Worm (Caenorhabditis elegans) whole organism, young adult: ENCODE data around the gene idpc-2.

Experiments
- C17E4.6 ChIP-seq: fragments of 200-800 bp; sonication (Bioruptor generic); IDR thresholded peaks from 2 replicates; pipeline ENCODE4 v1.3.6; 2022; ENCODE audit warnings: missing genetic modification reagents, missing genetic modification characterization, missing compliant biosample characterization
- F22D6.2 ChIP-seq: sonication (generic microtip); optimal IDR thresholded peaks from 2 replicates; lab custom pipeline; 2016; ENCODE audit warnings: mild to moderate bottlenecking, missing genetic modification characterization, missing compliant biosample characterization
- F37B4.10 ChIP-seq: fragments of 200-800 bp; sonication (Bioruptor generic); IDR thresholded peaks from 2 replicates; pipeline ENCODE4 v1.3.6; 2022; ENCODE audit warnings: missing genetic modification characterization, missing compliant biosample characterization
- F39B2.1 ChIP-seq: fragments of 200-800 bp; sonication (Bioruptor generic); IDR thresholded peaks from 2 replicates; pipeline ENCODE4 v1.3.6; 2022; ENCODE audit warnings: missing genetic modification reagents, missing genetic modification characterization, missing compliant biosample characterization
- F52B5.7 ChIP-seq: sonication (generic microtip); optimal IDR thresholded peaks from 2 replicates; lab custom pipeline; 2016; ENCODE audit warnings: mild to moderate bottlenecking, missing genetic modification characterization, missing compliant biosample characterization
- F55B11.4 ChIP-seq: sonication (generic microtip); optimal IDR thresholded peaks from 2 replicates; lab custom pipeline; 2016; ENCODE audit warnings: missing compliant biosample characterization, missing genetic modification characterization, borderline replicate concordance; ENCODE audit not compliant: insufficient read depth
- K12H6.12 ChIP-seq: fragments of 200-800 bp; sonication (Bioruptor generic); optimal IDR thresholded peaks from 2 replicates; lab custom pipeline; 2018; ENCODE audit warnings: mild to moderate bottlenecking, missing genetic modification characterization, missing compliant biosample characterization
- Y53F4B.3 ChIP-seq: fragments of 200-800 bp; sonication (Bioruptor generic); IDR thresholded peaks from 2 replicates; pipeline ENCODE4 v1.3.6; 2022; ENCODE audit warnings: missing genetic modification reagents, missing genetic modification characterization, missing compliant biosample characterization
- Y53G8AR.9 ChIP-seq: fragments of 200-800 bp; sonication (Bioruptor generic); conservative IDR thresholded peaks from 2 replicates; pipeline ENCODE4 v1.3.6; 2022; ENCODE audit warnings: missing genetic modification reagents, missing genetic modification characterization, missing compliant biosample characterization
- Y95B8A.8 ChIP-seq: fragments of 200-800 bp; sonication (Bioruptor generic); IDR thresholded peaks from 2 replicates; pipeline ENCODE4 v1.3.6; 2022; ENCODE audit warnings: missing genetic modification reagents, missing genetic modification characterization, missing compliant biosample characterization
- ZK185.1 ChIP-seq: sonication (generic microtip); optimal IDR thresholded peaks from 2 replicates; lab custom pipeline; 2016; ENCODE audit warnings: mild to moderate bottlenecking, missing genetic modification characterization, missing compliant biosample characterization; ENCODE audit not compliant: poor library complexity, severe bottlenecking
- akir-1 ChIP-seq: fragments of 200-800 bp; sonication (Bioruptor generic); optimal IDR thresholded peaks from 2 replicates; lab custom pipeline; 2018; ENCODE audit warnings: mild to moderate bottlenecking, missing genetic modification characterization, moderate library complexity, missing compliant biosample characterization
- ama-1 ChIP-seq, 3 experiments: fragments of 150-350 bp in 1 of 3; sonication (generic microtip) in 2 of 3; optimal IDR thresholded peaks; 2 replicates each; lab custom pipeline; 2014 to 2018; ENCODE audit warnings: missing biosample characterization in 2 of 3, missing genetic modification characterization in 2 of 3, missing genetic modification reagents in 2 of 3
- aptf-2 ChIP-seq: fragments of 200-800 bp; sonication (Bioruptor generic); conservative IDR thresholded peaks from 2 replicates; pipeline ENCODE4 v1.3.6; 2022; ENCODE audit warnings: missing genetic modification reagents, missing genetic modification characterization, missing compliant biosample characterization
- athp-1 ChIP-seq: sonication (generic microtip); optimal IDR thresholded peaks from 2 replicates; lab custom pipeline; 2017; ENCODE audit warnings: mild to moderate bottlenecking, missing genetic modification characterization, missing compliant biosample characterization
- cebp-1 ChIP-seq, 2 experiments: fragments of 200-800 bp in 1 of 2; sonication (Bioruptor generic) in 1 of 2; sonication (generic microtip) in 1 of 2; IDR thresholded peaks in 1 of 2; optimal IDR thresholded peaks in 1 of 2; 2 replicates each; pipeline versions ENCODE4 v1.3.6 to Lab custom; 2017 to 2022; ENCODE audit warnings: missing compliant biosample characterization in 2 of 2, missing genetic modification characterization in 2 of 2, mild to moderate bottlenecking in 1 of 2, missing genetic modification reagents in 1 of 2, moderate library complexity in 1 of 2
- ceh-58 ChIP-seq: fragments of 200-800 bp; sonication (Bioruptor generic); IDR thresholded peaks from 2 replicates; pipeline ENCODE4 v1.3.6; 2022; ENCODE audit warnings: missing genetic modification characterization, missing compliant biosample characterization
- ceh-79 ChIP-seq: sonication (generic microtip); optimal IDR thresholded peaks from 2 replicates; lab custom pipeline; 2017; ENCODE audit warnings: mild to moderate bottlenecking, missing genetic modification characterization, missing compliant biosample characterization
- dpff-1 ChIP-seq: sonication (generic microtip); optimal IDR thresholded peaks from 2 replicates; lab custom pipeline; 2017; ENCODE audit warnings: mild to moderate bottlenecking, missing genetic modification characterization, missing compliant biosample characterization
- egl-44 ChIP-seq: fragments of 200-800 bp; sonication (Bioruptor generic); IDR thresholded peaks from 2 replicates; pipeline ENCODE4 v1.3.6; 2022; ENCODE audit warnings: missing genetic modification reagents, missing genetic modification characterization, missing compliant biosample characterization
- ekl-4 ChIP-seq: fragments of 200-800 bp; sonication (Bioruptor generic); IDR thresholded peaks from 2 replicates; pipeline ENCODE4 v1.3.6; 2022; ENCODE audit warnings: missing genetic modification reagents, missing genetic modification characterization, missing compliant biosample characterization
- ets-4 ChIP-seq: fragments of 200-800 bp; sonication (Bioruptor generic); optimal IDR thresholded peaks from 2 replicates; lab custom pipeline; 2018; ENCODE audit warnings: mild to moderate bottlenecking, missing genetic modification characterization, missing compliant biosample characterization
- him-1 ChIP-seq: sonication (generic microtip); optimal IDR thresholded peaks from 2 replicates; lab custom pipeline; 2016; ENCODE audit warnings: missing genotype, missing genetic modification reagents, missing genetic modification characterization, missing compliant biosample characterization
- hlh-26 ChIP-seq: fragments of 200-800 bp; sonication (Bioruptor generic); conservative IDR thresholded peaks from 2 replicates; pipeline ENCODE4 v1.3.6; 2022; ENCODE audit warnings: missing genetic modification reagents, missing genetic modification characterization, missing compliant biosample characterization
- hrde-1 ChIP-seq: sonication (generic microtip); optimal IDR thresholded peaks from 2 replicates; lab custom pipeline; 2016; ENCODE audit warnings: missing genetic modification characterization, mild to moderate bottlenecking, missing compliant biosample characterization, moderate library complexity, missing genotype, missing genetic modification reagents, borderline replicate concordance
- hsf-1 ChIP-seq: fragments of 200-800 bp; sonication (Bioruptor generic); IDR thresholded peaks from 2 replicates; pipeline ENCODE4 v1.3.6; 2022; ENCODE audit warnings: missing genetic modification reagents, missing genetic modification characterization, missing compliant biosample characterization
- let-607 ChIP-seq, 2 experiments: fragments of 200-800 bp in 1 of 2; sonication (Bioruptor generic) in 1 of 2; sonication (generic microtip) in 1 of 2; optimal IDR thresholded peaks; 2 replicates each; lab custom pipeline; 2016 to 2018; ENCODE audit warnings: mild to moderate bottlenecking in 2 of 2, missing compliant biosample characterization in 2 of 2, missing genetic modification characterization in 2 of 2, moderate library complexity in 2 of 2, missing genotype in 1 of 2
- lin-40 ChIP-seq: sonication (generic microtip); optimal IDR thresholded peaks from 2 replicates; lab custom pipeline; 2016; ENCODE audit warnings: missing genetic modification characterization, mild to moderate bottlenecking, missing compliant biosample characterization, missing genotype, missing genetic modification reagents
- lin-54 ChIP-seq: fragments of 200-800 bp; sonication (Bioruptor generic); optimal IDR thresholded peaks from 2 replicates; lab custom pipeline; 2018; ENCODE audit warnings: mild to moderate bottlenecking, missing genetic modification characterization, missing compliant biosample characterization
- lir-1 ChIP-seq: fragments of 200-800 bp; sonication (Bioruptor generic); conservative IDR thresholded peaks from 2 replicates; pipeline ENCODE4 v1.3.6; 2022; ENCODE audit warnings: missing genetic modification reagents, missing genetic modification characterization, missing compliant biosample characterization
- lsy-27 ChIP-seq: sonication (generic microtip); optimal IDR thresholded peaks from 2 replicates; lab custom pipeline; 2017; ENCODE audit warnings: missing genetic modification characterization, mild to moderate bottlenecking, missing compliant biosample characterization, antibody characterized with exemption, missing genotype, borderline replicate concordance; ENCODE audit not compliant: insufficient read depth
- madf-6 ChIP-seq: fragments of 200-800 bp; sonication (Bioruptor generic); IDR thresholded peaks from 2 replicates; pipeline ENCODE4 v1.3.6; 2022; ENCODE audit warnings: missing genetic modification reagents, missing genetic modification characterization, missing compliant biosample characterization
- madf-8 ChIP-seq: fragments of 200-800 bp; sonication (Bioruptor generic); conservative IDR thresholded peaks from 2 replicates; pipeline ENCODE4 v1.3.6; 2022; ENCODE audit warnings: missing genetic modification reagents, missing genetic modification characterization, missing compliant biosample characterization
- nfyb-1 ChIP-seq: fragments of 200-800 bp; sonication (Bioruptor generic); IDR thresholded peaks from 2 replicates; pipeline ENCODE4 v1.3.6; 2022; ENCODE audit warnings: missing genetic modification reagents, missing genetic modification characterization, missing compliant biosample characterization
- nhr-120 ChIP-seq: fragments of 200-800 bp; sonication (Bioruptor generic); IDR thresholded peaks from 2 replicates; pipeline ENCODE4 v1.3.6; 2022; ENCODE audit warnings: missing genetic modification characterization, missing compliant biosample characterization
- nhr-179 ChIP-seq: sonication (generic microtip); optimal IDR thresholded peaks from 2 replicates; lab custom pipeline; 2016; ENCODE audit warnings: mild to moderate bottlenecking, missing genetic modification characterization, missing compliant biosample characterization
- nhr-27 ChIP-seq: fragments of 200-800 bp; sonication (Bioruptor generic); optimal IDR thresholded peaks from 2 replicates; lab custom pipeline; 2018; ENCODE audit warnings: mild to moderate bottlenecking, missing genetic modification characterization, moderate library complexity, missing compliant biosample characterization
- pbrm-1 ChIP-seq: fragments of 200-800 bp; sonication (Bioruptor generic); IDR thresholded peaks from 2 replicates; pipeline ENCODE4 v1.3.6; 2022; ENCODE audit warnings: missing genetic modification reagents, missing genetic modification characterization, missing compliant biosample characterization
- rpc-1 ChIP-seq, 2 experiments: fragments of 150-350 bp in 1 of 2; sonication (generic microtip) in 1 of 2; optimal IDR thresholded peaks; 2 replicates each; lab custom pipeline; 2014 to 2018; ENCODE audit warnings: missing biosample characterization in 1 of 2, missing genetic modification characterization in 1 of 2, missing genetic modification reagents in 1 of 2, missing genotype in 1 of 2
- snpc-3.4 ChIP-seq: sonication (generic microtip); optimal IDR thresholded peaks from 2 replicates; lab custom pipeline; 2017; ENCODE audit warnings: missing genetic modification characterization, mild to moderate bottlenecking, missing compliant biosample characterization, antibody characterized with exemption, moderate library complexity, missing genotype, missing genetic modification reagents
- sptf-2 ChIP-seq: fragments of 200-800 bp; sonication (Bioruptor generic); optimal IDR thresholded peaks from 2 replicates; lab custom pipeline; 2018; ENCODE audit warnings: mild to moderate bottlenecking, missing genetic modification characterization, missing compliant biosample characterization
- tbx-9 ChIP-seq: sonication (generic microtip); optimal IDR thresholded peaks from 2 replicates; lab custom pipeline; 2016; ENCODE audit warnings: borderline replicate concordance, missing genetic modification characterization, inconsistent platforms, missing compliant biosample characterization
- unc-62 ChIP-seq: fragments of 150-350 bp; optimal IDR thresholded peaks from 2 replicates; lab custom pipeline; 2014; ENCODE audit warnings: missing biosample characterization, missing genetic modification reagents, missing genetic modification characterization
- ztf-28 ChIP-seq: fragments of 200-800 bp; sonication (Bioruptor generic); IDR thresholded peaks from 2 replicates; pipeline ENCODE4 v1.3.6; 2022; ENCODE audit warnings: missing genetic modification reagents, missing genetic modification characterization, missing compliant biosample characterization
- ztf-3 ChIP-seq: fragments of 200-800 bp; sonication (Bioruptor generic); optimal IDR thresholded peaks from 2 replicates; lab custom pipeline; 2018; ENCODE audit warnings: mild to moderate bottlenecking, missing genetic modification characterization, missing compliant biosample characterization

Gene idpc-2

ce11 chrV:8606099-8606696 lies 14.9 kb downstream of the idpc-2 start, which contains the start of gene vps-60 (continued):
- TF ChIP-seq sptf-2 (no peak), Y95B8A.8 (peak; percentile 83), madf-8 (GFP tag; lab: Robert Waterston, UW) (no peak; the same call in 1 of the 2 replicates), F52B5.7 (no peak), pbrm-1 (GFP tag; lab: Robert Waterston, UW) (peak; percentile 78; the same call in 1 of the 2 replicates), nfyb-1 (peak; percentile 78), nhr-27 (tag; lab: Kevin White, UChicago) (no peak), lsy-27 (tag; lab: Kevin White, UChicago) (no peak), egl-44 (GFP tag; lab: Robert Waterston, UW) (peak; percentile 77), nhr-179 (tag; lab: Kevin White, UChicago) (no peak), lir-1 (peak; percentile 39; the same call in 1 of the 2 replicates), ztf-3 (GFP tag; lab: Kevin White, UChicago) (peak; percentile 2), cebp-1 (GFP tag; IDR thresholded peaks at IDR 0.05; lab: Robert Waterston, UW) (peak; percentile 73), cebp-1 (tag; optimal IDR thresholded peaks at IDR 0.05; lab: Kevin White, UChicago) (peak; percentile 92), athp-1 (peak; percentile 81), hsf-1 (GFP tag; lab: Robert Waterston, UW) (no peak), tbx-9 (tag; lab: Kevin White, UChicago) (no peak), ztf-28 (GFP tag; lab: Robert Waterston, UW) (no peak), C17E4.6 (GFP tag; lab: Robert Waterston, UW) (0 out of 2 replicates have a peak, but pooled peaks have one; percentile 37), nhr-120 (GFP tag; lab: Robert Waterston, UW) (no peak), akir-1 (no peak), ama-1 (optimal IDR thresholded peaks at IDR 0.05; lab: Kevin White, UChicago) (no peak), ama-1 (GFP tag; optimal IDR thresholded peaks at IDR 0.05; lab: Kevin White, UChicago) (peak in 1 of 2 experiments; percentile 11), rpc-1 (optimal IDR thresholded peaks at IDR 0.05; lab: Kevin White, UChicago) (no peak), rpc-1 (tag; optimal IDR thresholded peaks at IDR 0.05; lab: Kevin White, UChicago) (no peak), him-1 (tag; lab: Kevin White, UChicago) (no peak), F55B11.4 (tag; lab: Kevin White, UChicago) (no peak), Y53G8AR.9 (GFP tag; lab: Robert Waterston, UW) (peak; percentile 86), unc-62 (peak; percentile 64), F22D6.2 (tag; lab: Kevin White, UChicago) (peak; percentile 21), aptf-2 (GFP tag; lab: Robert Waterston, UW) (no peak), ZK185.1 (tag; lab: Kevin White, UChicago) (peak; percentile 21), ets-4 (GFP tag; lab: Kevin White, UChicago) (no peak), lin-54 (GFP tag; lab: Kevin White, UChicago) (peak; percentile 73), lin-40 (peak; percentile 91), ekl-4 (GFP tag; lab: Robert Waterston, UW) (peak; percentile 88), F39B2.1 (no peak), madf-6 (GFP tag; lab: Robert Waterston, UW) (peak; percentile 85), let-607 (tag; optimal IDR thresholded peaks at IDR 0.05; lab: Kevin White, UChicago) (peak; percentile 21 to 81), F37B4.10 (GFP tag; lab: Robert Waterston, UW) (no peak), Y53F4B.3 (GFP tag; lab: Robert Waterston, UW) (no peak), K12H6.12 (tag; lab: Kevin White, UChicago) (peak; percentile 92), ceh-58 (GFP tag; lab: Robert Waterston, UW) (no peak), hlh-26 (GFP tag; lab: Robert Waterston, UW) (no peak), dpff-1 (tag; lab: Kevin White, UChicago) (no peak), ceh-79 (tag; lab: Kevin White, UChicago) (no peak), hrde-1 (tag; lab: Kevin White, UChicago) (no peak), snpc-3.4 (peak; percentile 84)
